Fruit fly (Drosophila melanogaster) whole organism, embryonic: ENCODE measurements around the gene corto.

Experiments used
- Atf6 ChIP-seq: fragments of 200-800 bp; sonication (Bioruptor generic); IDR thresholded peaks from 2 replicates; pipeline ENCODE4 v1.3.6; 2022; ENCODE audit warnings: missing biosample characterization, missing genetic modification characterization
- BEAF-32 ChIP-seq: fragments of 200-800 bp; sonication (Bioruptor generic); optimal IDR thresholded peaks from 3 replicates; lab custom pipeline; 2017; ENCODE audit warnings: missing biosample characterization, missing genetic modification characterization, mild to moderate bottlenecking, moderate library complexity, missing genetic modification reagents
- BtbVII ChIP-seq: fragments of 200-800 bp; sonication (Bioruptor generic); optimal IDR thresholded peaks from 3 replicates; lab custom pipeline; 2017; ENCODE audit warnings: missing biosample characterization, mild to moderate bottlenecking, missing genetic modification characterization
- CG10209 ChIP-seq: fragments of 200-800 bp; sonication (Bioruptor generic); optimal IDR thresholded peaks from 3 replicates; lab custom pipeline; 2017; ENCODE audit warnings: missing biosample characterization, mild to moderate bottlenecking, missing genetic modification characterization, missing genetic modification reagents
- CG10267 ChIP-seq: fragments of 200-800 bp; sonication (Bioruptor generic); optimal IDR thresholded peaks from 2 replicates; lab custom pipeline; 2018; ENCODE audit warnings: missing biosample characterization, mild to moderate bottlenecking, missing genetic modification characterization, moderate library complexity
- CG10274 ChIP-seq: fragments of 200-800 bp; sonication (Bioruptor generic); optimal IDR thresholded peaks from 3 replicates; lab custom pipeline; 2017; ENCODE audit warnings: missing biosample characterization, mild to moderate bottlenecking, missing genetic modification characterization
- CG11247 ChIP-seq: fragments of 200-800 bp; sonication (Bioruptor generic); IDR thresholded peaks from 2 replicates; pipeline ENCODE4 v1.3.6; 2022; ENCODE audit warnings: missing biosample characterization, missing genetic modification characterization
- CG11560 ChIP-seq: fragments of 200-800 bp; sonication (Bioruptor generic); IDR thresholded peaks from 3 replicates; pipeline ENCODE4 v1.3.6; 2022; ENCODE audit warnings: missing biosample characterization, missing genetic modification characterization
- CG12071 ChIP-seq: fragments of 200-800 bp; sonication (Bioruptor generic); optimal IDR thresholded peaks from 3 replicates; lab custom pipeline; 2018; ENCODE audit warnings: missing biosample characterization, mild to moderate bottlenecking, missing genetic modification characterization
- CG12299 ChIP-seq: fragments of 200-800 bp; sonication (Bioruptor generic); optimal IDR thresholded peaks from 2 replicates; lab custom pipeline; 2018; ENCODE audit warnings: missing biosample characterization, mild to moderate bottlenecking, missing genetic modification characterization
- CG13123 ChIP-seq: fragments of 200-800 bp; sonication (Bioruptor generic); optimal IDR thresholded peaks from 2 replicates; lab custom pipeline; 2016; ENCODE audit warnings: missing biosample characterization, missing genetic modification characterization
- CG13287 ChIP-seq: fragments of 200-800 bp; sonication (Bioruptor generic); IDR thresholded peaks from 2 replicates; pipeline ENCODE4 v1.3.6; 2022; ENCODE audit warnings: missing biosample characterization, missing genetic modification characterization; ENCODE audit not compliant: partially characterized antibody
- CG13894 ChIP-seq: fragments of 200-800 bp; sonication (Bioruptor generic); optimal IDR thresholded peaks from 3 replicates; lab custom pipeline; 2018; ENCODE audit warnings: missing biosample characterization, mild to moderate bottlenecking, missing genetic modification characterization, moderate library complexity
- CG14860 ChIP-seq: fragments of 200-800 bp; sonication (Bioruptor generic); IDR thresholded peaks from 3 replicates; pipeline ENCODE4 v1.3.6; 2022; ENCODE audit warnings: missing biosample characterization, missing genetic modification characterization; ENCODE audit not compliant: partially characterized antibody
- CG15073 ChIP-seq: fragments of 200-800 bp; sonication (Bioruptor generic); optimal IDR thresholded peaks from 2 replicates; lab custom pipeline; 2016; ENCODE audit warnings: missing biosample characterization, missing genetic modification characterization
- CG15601 ChIP-seq: fragments of 200-800 bp; sonication (Bioruptor generic); optimal IDR thresholded peaks from 3 replicates; lab custom pipeline; 2019; ENCODE audit warnings: missing biosample characterization, mild to moderate bottlenecking, missing genetic modification characterization, moderate library complexity
- CG1602 ChIP-seq: fragments of 200-800 bp; sonication (Bioruptor generic); optimal IDR thresholded peaks from 3 replicates; lab custom pipeline; 2016; ENCODE audit warnings: missing biosample characterization, missing genetic modification characterization
- CG1603 ChIP-seq: fragments of 200-800 bp; sonication (Bioruptor generic); optimal IDR thresholded peaks from 2 replicates; lab custom pipeline; 2019; ENCODE audit warnings: missing biosample characterization, mild to moderate bottlenecking, missing genetic modification characterization, moderate library complexity
- CG18476 ChIP-seq: fragments of 200-800 bp; sonication (Bioruptor generic); optimal IDR thresholded peaks from 2 replicates; lab custom pipeline; 2016; ENCODE audit warnings: missing biosample characterization, mild to moderate bottlenecking, missing genetic modification characterization
- CG2129 ChIP-seq: fragments of 200-800 bp; sonication (Bioruptor generic); IDR thresholded peaks from 2 replicates; pipeline ENCODE4 v1.3.6; 2022; ENCODE audit warnings: missing biosample characterization, missing genetic modification characterization; ENCODE audit not compliant: partially characterized antibody
- CG32767 ChIP-seq: fragments of 200-800 bp; sonication (Bioruptor generic); IDR thresholded peaks from 2 replicates; pipeline ENCODE4 v1.3.6; 2022; ENCODE audit warnings: missing biosample characterization, missing genetic modification characterization
- CG3281 ChIP-seq: fragments of 200-800 bp; sonication (Bioruptor generic); optimal IDR thresholded peaks from 3 replicates; lab custom pipeline; 2017; ENCODE audit warnings: missing biosample characterization, mild to moderate bottlenecking, missing genetic modification characterization
- CG3847 ChIP-seq: fragments of 200-800 bp; sonication (Bioruptor generic); IDR thresholded peaks from 2 replicates; pipeline ENCODE4 v1.3.6; 2022; ENCODE audit warnings: missing biosample characterization, missing genetic modification characterization
- CG4282 ChIP-seq: fragments of 200-800 bp; sonication (Bioruptor generic); optimal IDR thresholded peaks from 2 replicates; lab custom pipeline; 2016; ENCODE audit warnings: missing biosample characterization, missing genetic modification characterization
- CG4424 ChIP-seq: fragments of 200-800 bp; sonication (Bioruptor generic); optimal IDR thresholded peaks from 3 replicates; lab custom pipeline; 2016; ENCODE audit warnings: missing biosample characterization, missing genetic modification characterization
- CG6791 ChIP-seq: fragments of 200-800 bp; sonication (Bioruptor generic); IDR thresholded peaks from 3 replicates; pipeline ENCODE4 v1.3.6; 2022; ENCODE audit warnings: missing biosample characterization, missing genetic modification characterization; ENCODE audit not compliant: partially characterized antibody
- CG7271 ChIP-seq: fragments of 200-800 bp; sonication (Bioruptor generic); optimal IDR thresholded peaks from 2 replicates; lab custom pipeline; 2018; ENCODE audit warnings: missing biosample characterization, mild to moderate bottlenecking, missing genetic modification characterization, moderate library complexity
- CG9727 ChIP-seq: fragments of 200-800 bp; sonication (Bioruptor generic); optimal IDR thresholded peaks from 3 replicates; lab custom pipeline; 2017; ENCODE audit warnings: missing biosample characterization, mild to moderate bottlenecking, missing genetic modification characterization
- Camta ChIP-seq: fragments of 200-800 bp; sonication (Bioruptor generic); optimal IDR thresholded peaks from 2 replicates; lab custom pipeline; 2016; ENCODE audit warnings: missing biosample characterization, missing genetic modification characterization
- Doc3 ChIP-seq: fragments of 200-800 bp; sonication (Bioruptor generic); IDR thresholded peaks from 3 replicates; pipeline ENCODE4 v1.3.6; 2022; ENCODE audit warnings: missing biosample characterization, missing genetic modification characterization; ENCODE audit not compliant: partially characterized antibody
- Ets65A ChIP-seq: fragments of 200-800 bp; sonication (Bioruptor generic); peaks from one replicate; lab custom pipeline; 2016; ENCODE audit warnings: missing biosample characterization, missing genetic modification characterization
- HLH54F ChIP-seq: fragments of 200-800 bp; sonication (Bioruptor generic); optimal IDR thresholded peaks from 3 replicates; lab custom pipeline; 2016; ENCODE audit warnings: missing biosample characterization, missing genetic modification characterization
- Hey ChIP-seq: fragments of 200-800 bp; sonication (Bioruptor generic); optimal IDR thresholded peaks from 3 replicates; lab custom pipeline; 2018; ENCODE audit warnings: missing biosample characterization, mild to moderate bottlenecking, missing genetic modification characterization
- Hr39 ChIP-seq: fragments of >200 bp; optimal IDR thresholded peaks from 2 replicates; lab custom pipeline; 2017
- Hr78 ChIP-seq, 2 experiments: fragments of 200-800 bp in 1 of 2; fragments of >200 bp in 1 of 2; sonication (Bioruptor generic) in 1 of 2; optimal IDR thresholded peaks; 2 replicates each; lab custom pipeline; 2017 to 2019; ENCODE audit warnings: missing biosample characterization in 2 of 2, missing genetic modification characterization in 2 of 2, mild to moderate bottlenecking in 1 of 2, moderate library complexity in 1 of 2
- Mes4 ChIP-seq: fragments of 200-800 bp; sonication (Bioruptor generic); optimal IDR thresholded peaks from 2 replicates; lab custom pipeline; 2016; ENCODE audit warnings: missing biosample characterization, missing genetic modification characterization
- ase ChIP-seq: fragments of 200-800 bp; sonication (Bioruptor generic); IDR thresholded peaks from 3 replicates; pipeline ENCODE4 v1.3.6; 2022; ENCODE audit warnings: missing biosample characterization, missing genetic modification characterization
- bcd ChIP-seq: fragments of 200-800 bp; sonication (Bioruptor generic); optimal IDR thresholded peaks from 2 replicates; lab custom pipeline; 2017; ENCODE audit warnings: missing biosample characterization, mild to moderate bottlenecking, missing genetic modification characterization
- cg ChIP-seq: fragments of 200-800 bp; sonication (Bioruptor generic); optimal IDR thresholded peaks from 3 replicates; lab custom pipeline; 2019; ENCODE audit warnings: missing biosample characterization, mild to moderate bottlenecking, missing genetic modification characterization, moderate library complexity
- cwo ChIP-seq: fragments of 200-800 bp; sonication (Bioruptor generic); optimal IDR thresholded peaks from 3 replicates; lab custom pipeline; 2017; ENCODE audit warnings: missing biosample characterization, missing genetic modification characterization, mild to moderate bottlenecking, moderate library complexity, missing genetic modification reagents
- ems ChIP-seq: fragments of 200-800 bp; sonication (Bioruptor generic); optimal IDR thresholded peaks from 3 replicates; lab custom pipeline; 2016; ENCODE audit warnings: missing biosample characterization, missing genetic modification characterization
- inv ChIP-seq: fragments of 200-800 bp; sonication (Bioruptor generic); IDR thresholded peaks from 2 replicates; pipeline ENCODE4 v1.3.6; 2022; ENCODE audit warnings: missing biosample characterization, missing genetic modification characterization; ENCODE audit not compliant: partially characterized antibody
- otp ChIP-seq: fragments of 200-800 bp; sonication (Bioruptor generic); IDR thresholded peaks from 3 replicates; pipeline ENCODE4, ENCODE4 v1.3.6; 2022; ENCODE audit warnings: missing biosample characterization, missing genetic modification characterization
- pnt ChIP-seq: fragments of 200-800 bp; sonication (Bioruptor generic); optimal IDR thresholded peaks from 3 replicates; lab custom pipeline; 2016; ENCODE audit warnings: missing biosample characterization, missing genetic modification characterization
- pzg ChIP-seq: fragments of 200-800 bp; sonication (Bioruptor generic); optimal IDR thresholded peaks from 3 replicates; lab custom pipeline; 2018; ENCODE audit warnings: missing biosample characterization, mild to moderate bottlenecking, missing genetic modification characterization, moderate library complexity
- salm ChIP-seq: fragments of 200-800 bp; sonication (Bioruptor generic); optimal IDR thresholded peaks from 2 replicates; lab custom pipeline; 2018; ENCODE audit warnings: missing biosample characterization, mild to moderate bottlenecking, missing genetic modification characterization
- sens ChIP-seq: fragments of 200-800 bp; sonication (Bioruptor generic); peaks from one replicate; lab custom pipeline; 2016; ENCODE audit warnings: missing biosample characterization, missing genetic modification characterization
- tap ChIP-seq: fragments of 200-800 bp; optimal IDR thresholded peaks from 3 replicates; lab custom pipeline; 2019; ENCODE audit warnings: missing biosample characterization, mild to moderate bottlenecking, missing genetic modification characterization, moderate library complexity
- usp ChIP-seq: fragments of >200 bp; optimal IDR thresholded peaks from 2 replicates; lab custom pipeline; 2017; ENCODE audit warnings: missing biosample characterization, missing genetic modification characterization

The corto gene

dm6 chr3R:5042057-5042937 lies 44.6 kb downstream of the corto start (continued):
- TF ChIP-seq BtbVII (GFP tag; lab: Kevin White, UChicago): no peak
- TF ChIP-seq CG15073 (GFP tag; lab: Kevin White, UChicago): no peak
- no peak for TF ChIP-seq CG14860
- no peak for TF ChIP-seq CG13123 (GFP tag; lab: Kevin White, UChicago)
- TF ChIP-seq CG1602 (GFP tag; lab: Kevin White, UChicago): no peak
- no peak for TF ChIP-seq CG32767 (GFP tag; lab: Robert Waterston, UW)
- TF ChIP-seq tap (tag; lab: Kevin White, UChicago): peak; percentile 5
- no peak for TF ChIP-seq bcd (GFP tag; lab: Kevin White, UChicago)
- no peak for TF ChIP-seq CG10274
- no peak for TF ChIP-seq ems (GFP tag; lab: Kevin White, UChicago)
- no peak for TF ChIP-seq CG12299 (tag; lab: Kevin White, UChicago)
- TF ChIP-seq pnt (GFP tag; lab: Kevin White, UChicago): no peak
- TF ChIP-seq inv (GFP tag; lab: Robert Waterston, UW): no peak
- TF ChIP-seq CG4424: no peak
- no peak for TF ChIP-seq HLH54F (GFP tag; lab: Kevin White, UChicago)
- no peak for TF ChIP-seq Doc3 (GFP tag; lab: Robert Waterston, UW)
- no peak for TF ChIP-seq Hr39 (lab: Kevin White, UChicago)
- TF ChIP-seq salm (tag; lab: Kevin White, UChicago): no peak
- TF ChIP-seq Mes4: no peak
- no peak for TF ChIP-seq CG6791 (GFP tag; lab: Robert Waterston, UW)
- no peak for TF ChIP-seq Hr78 (GFP tag; optimal IDR thresholded peaks at IDR 0.05; lab: Kevin White, UChicago)
- TF ChIP-seq otp (GFP tag; lab: Robert Waterston, UW): no peak
- no peak for TF ChIP-seq CG10267 (tag; lab: Kevin White, UChicago)
- no peak for TF ChIP-seq Atf6 (GFP tag; lab: Robert Waterston, UW)
- no peak for TF ChIP-seq ase (GFP tag; lab: Robert Waterston, UW)
- TF ChIP-seq CG1603 (tag; lab: Kevin White, UChicago): peak; percentile 7
- no peak for TF ChIP-seq CG9727
- peak; percentile 63 for TF ChIP-seq Ets65A
- TF ChIP-seq CG13287 (GFP tag; lab: Robert Waterston, UW): no peak
- TF ChIP-seq CG3847: no peak
- TF ChIP-seq Camta: no peak
- TF ChIP-seq sens: peak; percentile 76
- TF ChIP-seq CG7271: no peak
- no peak for TF ChIP-seq CG12071
- TF ChIP-seq cwo (GFP tag; lab: Kevin White, UChicago): no peak
- TF ChIP-seq CG13894 (tag; lab: Kevin White, UChicago): no peak
- no peak for TF ChIP-seq CG4282 (GFP tag; lab: Kevin White, UChicago)
- no peak for TF ChIP-seq CG15601 (tag; lab: Kevin White, UChicago)
- TF ChIP-seq cg (GFP tag; lab: Kevin White, UChicago): no peak
- no peak for TF ChIP-seq Hey (tag; lab: Kevin White, UChicago)
- TF ChIP-seq CG11247 (GFP tag; lab: Robert Waterston, UW): no peak
- TF ChIP-seq BEAF-32: no peak
- no peak for TF ChIP-seq CG3281
- TF ChIP-seq CG2129: no peak
- no peak for TF ChIP-seq usp (GFP tag; lab: Kevin White, UChicago)
- no peak for TF ChIP-seq CG18476 (GFP tag; lab: Kevin White, UChicago)
- no peak for TF ChIP-seq CG10209 (GFP tag; lab: Kevin White, UChicago)
- TF ChIP-seq pzg (GFP tag; lab: Kevin White, UChicago): no peak
- TF ChIP-seq CG11560 (tag; lab: Robert Waterston, UW): no peak
